Fruit fly (Drosophila melanogaster): Measurements from ENCODE around the gene KdelR.

KdelR gene

DNA sequence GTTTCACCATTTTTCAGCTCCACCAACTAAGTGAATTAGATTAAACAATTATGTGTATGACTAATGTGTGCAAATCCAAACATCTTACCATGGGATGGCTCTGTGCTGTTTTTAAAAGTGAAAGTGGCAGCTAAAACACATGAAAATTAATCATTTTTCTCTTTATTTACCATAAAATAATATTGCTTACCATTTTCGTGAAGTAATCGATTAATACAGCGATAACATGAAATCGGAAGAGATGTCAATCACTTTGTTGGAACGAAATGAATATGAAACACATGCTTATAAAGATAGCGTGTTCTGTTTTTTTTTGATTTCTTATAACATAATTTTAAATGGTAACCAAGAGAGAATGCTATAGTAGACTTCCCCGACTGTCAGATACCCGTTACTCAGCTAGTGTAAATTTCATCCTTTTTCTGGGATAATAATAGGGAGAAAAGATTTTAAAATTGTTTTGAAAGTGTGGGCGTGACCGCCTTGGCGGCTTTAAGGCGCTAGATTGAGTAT is 22.8 kb upstream of the KdelR start:
- TF ChIP-seq Ets98B (GFP tag; IDR thresholded peaks at IDR 0.05) (no peak), Pif1B (GFP tag; optimal IDR thresholded peaks at IDR 0.05) (no peak), gl (tag; optimal IDR thresholded peaks at IDR 0.05) (no peak), CG13204 (GFP tag; optimal IDR thresholded peaks at IDR 0.05) (no peak), fd96Ca (GFP tag; IDR thresholded peaks at IDR 0.05) (no peak), D1 (tag; optimal IDR thresholded peaks at IDR 0.05) (no peak), CG14655 (GFP tag; optimal IDR thresholded peaks at IDR 0.05) (no peak)

- no peak for TF ChIP-seq CG10348 (GFP tag; IDR thresholded peaks at IDR 0.05)
- no peak for TF ChIP-seq CG13204 (GFP tag; optimal IDR thresholded peaks at IDR 0.05)
- no peak for TF ChIP-seq CG17806 (tag; optimal IDR thresholded peaks at IDR 0.05)
- TF ChIP-seq CG34367 (tag; optimal IDR thresholded peaks at IDR 0.05), result no peak
- TF ChIP-seq Snoo (tag; optimal IDR thresholded peaks at IDR 0.05), result no peak
- no peak for TF ChIP-seq Pif1B (GFP tag; optimal IDR thresholded peaks at IDR 0.05)
- no peak for TF ChIP-seq fd96Ca (GFP tag; IDR thresholded peaks at IDR 0.05)
- no peak for TF ChIP-seq CG4496 (GFP tag; IDR thresholded peaks at IDR 0.05)
- TF ChIP-seq CG14655 (GFP tag; optimal IDR thresholded peaks at IDR 0.05), result no peak
- TF ChIP-seq CG9948 (tag; optimal IDR thresholded peaks at IDR 0.05), result no peak
- TF ChIP-seq Pif1A (GFP tag; optimal IDR thresholded peaks at IDR 0.05), result no peak
- TF ChIP-seq CG8159 (tag; optimal IDR thresholded peaks at IDR 0.05), result no peak
- no peak for TF ChIP-seq CG15710 (tag; optimal IDR thresholded peaks at IDR 0.05)
- TF ChIP-seq Ets98B (GFP tag; IDR thresholded peaks at IDR 0.05), result no peak
- no peak for TF ChIP-seq CG12605 (GFP tag; IDR thresholded peaks at IDR 0.05)
- TF ChIP-seq gl (tag; optimal IDR thresholded peaks at IDR 0.05), result no peak
- no peak for TF ChIP-seq CG8301 (tag; optimal IDR thresholded peaks at IDR 0.05)
Observed at dm6 chr2L:10405008-10405654, 21.6 kb upstream of the KdelR start, which contains the start of the genes CG17768, LSm-4 and Ir31a. CG17768 (minus strand) TSS chr2L:10405203. LSm-4 (minus strand) TSS chr2L:10405203. Ir31a (plus strand) TSS chr2L:10405565.

DNA sequence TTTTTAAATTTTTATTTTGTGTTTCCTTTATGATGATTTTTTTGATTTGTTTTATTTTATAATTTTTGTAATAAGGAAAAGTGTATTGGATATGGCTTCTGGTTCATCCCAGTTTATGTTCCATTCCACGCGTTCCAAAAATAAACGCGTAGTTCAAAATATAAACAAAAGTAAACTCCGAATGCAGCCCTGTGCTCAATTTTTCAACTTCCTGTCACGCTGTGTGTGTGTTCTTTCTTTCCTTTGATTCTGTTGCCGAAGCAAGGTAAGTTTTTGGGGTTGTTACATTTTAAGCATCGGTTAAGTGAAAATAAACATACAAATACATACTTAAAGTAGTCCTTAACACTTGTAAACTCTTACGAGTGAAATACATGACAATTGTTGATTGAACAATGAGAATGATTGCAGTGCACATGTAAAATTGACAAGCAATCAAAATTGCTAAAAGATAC is 18.5 kb upstream of the KdelR start, which contains the start of the genes Ip259 and RpS27A:
Gene Ip259 (plus strand): TSS at position 231 of the 455 bp plus-strand sequence.
Gene RpS27A (plus strand): TSS at position 231 of the 455 bp plus-strand sequence.
- TF ChIP-seq CG4496 (GFP tag; IDR thresholded peaks at IDR 0.05), result peak; percentile 83; the same call in 2 of the 3 replicates
- TF ChIP-seq CG32121 (GFP tag; IDR thresholded peaks at IDR 0.05), result peak; percentile 50; the same call in 1 of the 2 replicates
- peak; percentile 62 for TF ChIP-seq CG15710 (tag; optimal IDR thresholded peaks at IDR 0.05)
- TF ChIP-seq Pif1B (GFP tag; optimal IDR thresholded peaks at IDR 0.05), result no peak
- peak; percentile 85 for TF ChIP-seq Snoo (tag; optimal IDR thresholded peaks at IDR 0.05)
- TF ChIP-seq gl (tag; optimal IDR thresholded peaks at IDR 0.05), result peak; percentile 52
- no peak for TF ChIP-seq Pif1A (GFP tag; optimal IDR thresholded peaks at IDR 0.05)
- TF ChIP-seq CG8301 (tag; optimal IDR thresholded peaks at IDR 0.05), result no peak
- peak; percentile 67 for TF ChIP-seq CG34367 (tag; optimal IDR thresholded peaks at IDR 0.05)
- TF ChIP-seq CG17806 (tag; optimal IDR thresholded peaks at IDR 0.05), result peak; percentile 20

DNA sequence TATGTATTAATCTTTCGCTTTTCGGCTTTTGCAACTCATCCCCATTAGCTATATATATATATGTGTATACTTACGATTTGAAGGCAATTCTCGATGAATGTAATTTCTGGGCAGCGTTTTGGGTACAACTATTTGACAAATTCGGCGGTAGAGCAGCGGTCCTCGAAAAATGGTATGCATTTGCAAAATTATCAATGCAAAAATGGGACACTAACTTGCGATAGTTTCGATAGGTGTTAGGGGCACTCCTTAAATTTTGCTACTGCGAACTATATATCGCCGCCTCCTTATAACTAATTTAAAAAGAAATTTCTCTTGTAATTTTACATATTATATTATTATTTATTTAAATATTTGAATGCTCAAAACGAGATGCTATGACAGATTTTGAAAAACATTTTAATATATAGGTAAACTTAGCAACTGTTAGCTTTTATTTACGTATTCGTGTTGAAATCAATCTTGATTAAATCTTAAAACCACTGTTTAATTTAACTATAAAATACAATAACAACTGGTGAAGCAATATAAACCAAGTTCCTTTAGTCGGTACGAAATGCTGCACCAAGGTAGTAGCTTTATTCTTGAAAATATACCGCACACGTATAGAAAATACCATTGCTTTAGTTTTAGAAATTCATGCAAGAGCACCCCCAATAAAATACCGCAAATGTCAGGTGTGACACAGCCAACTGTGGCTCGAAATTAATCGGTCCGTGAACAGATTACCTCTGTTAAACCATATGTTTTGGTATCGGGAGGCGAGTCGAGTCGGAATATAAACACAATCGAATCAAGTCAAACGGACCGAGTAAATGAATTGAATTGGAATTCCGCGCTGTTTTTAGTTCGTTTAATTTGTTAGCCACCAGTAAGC is 13.2 kb upstream of the KdelR start, which contains the start of the genes CG5355 and Klp31E:
Gene CG5355 (minus strand): TSS at position 213 of the 877 bp plus-strand sequence.
Gene Klp31E (plus strand): TSS at position 767 of the 877 bp plus-strand sequence.
- TF ChIP-seq CG13204 (GFP tag; optimal IDR thresholded peaks at IDR 0.05), result no peak
- no peak for TF ChIP-seq CG32121 (GFP tag; IDR thresholded peaks at IDR 0.05)
- peak; percentile 73 for TF ChIP-seq CG15710 (tag; optimal IDR thresholded peaks at IDR 0.05)
- TF ChIP-seq Snoo (tag; optimal IDR thresholded peaks at IDR 0.05), result peak; percentile 58
- no peak for TF ChIP-seq EcR (GFP tag; optimal IDR thresholded peaks at IDR 0.05)
- TF ChIP-seq fd96Ca (GFP tag; IDR thresholded peaks at IDR 0.05), result no peak
- TF ChIP-seq CG12605 (GFP tag; IDR thresholded peaks at IDR 0.05), result no peak
- TF ChIP-seq CG8159 (tag; optimal IDR thresholded peaks at IDR 0.05), result peak; percentile 78
- TF ChIP-seq CG8301 (tag; optimal IDR thresholded peaks at IDR 0.05), result no peak
- no peak for TF ChIP-seq Pif1A (GFP tag; optimal IDR thresholded peaks at IDR 0.05)
- TF ChIP-seq CG34367 (tag; optimal IDR thresholded peaks at IDR 0.05), result peak; percentile 54
- TF ChIP-seq CG14655 (GFP tag; optimal IDR thresholded peaks at IDR 0.05), result no peak
- TF ChIP-seq gl (tag; optimal IDR thresholded peaks at IDR 0.05), result no peak
- TF ChIP-seq CG4496 (GFP tag; IDR thresholded peaks at IDR 0.05), result no peak
- TF ChIP-seq CG17806 (tag; optimal IDR thresholded peaks at IDR 0.05), result peak; percentile 55
- no peak for TF ChIP-seq CG10348 (GFP tag; IDR thresholded peaks at IDR 0.05)
- TF ChIP-seq Pif1B (GFP tag; optimal IDR thresholded peaks at IDR 0.05), result no peak
- no peak for TF ChIP-seq D1 (tag; optimal IDR thresholded peaks at IDR 0.05)
- peak; percentile 60 for TF ChIP-seq CG9948 (tag; optimal IDR thresholded peaks at IDR 0.05)
- no peak for TF ChIP-seq rn (GFP tag; IDR thresholded peaks at IDR 0.05)
- no peak for TF ChIP-seq Ets98B (GFP tag; IDR thresholded peaks at IDR 0.05)

DNA sequence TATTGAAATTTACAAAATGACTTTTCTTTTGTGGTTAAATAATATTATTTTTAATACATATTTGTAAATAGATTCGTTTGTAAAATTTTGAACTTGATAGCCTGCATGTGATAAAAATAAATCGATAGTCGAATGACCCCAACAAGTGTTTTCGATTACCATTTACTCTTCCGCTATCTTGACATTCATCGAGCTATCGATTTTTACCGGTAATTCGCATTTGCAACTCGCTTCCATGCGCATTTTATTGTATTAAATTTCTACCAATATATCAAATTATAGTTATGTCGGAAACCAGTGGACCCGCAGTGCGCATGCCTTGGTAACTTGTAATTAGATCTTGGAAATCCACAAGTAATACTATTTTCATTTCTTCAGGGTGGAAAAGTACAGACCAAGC is 7.7 kb upstream of the KdelR start, which contains the start of gene RfC3:
Gene RfC3 (plus strand): TSS at position 210 of the 400 bp plus-strand sequence.
- TF ChIP-seq CG32121 (GFP tag; IDR thresholded peaks at IDR 0.05) (no peak), Pif1A (GFP tag; optimal IDR thresholded peaks at IDR 0.05) (no peak), gl (tag; optimal IDR thresholded peaks at IDR 0.05) (no peak), EcR (GFP tag; optimal IDR thresholded peaks at IDR 0.05) (no peak), CG4496 (GFP tag; IDR thresholded peaks at IDR 0.05) (no peak), Pif1B (GFP tag; optimal IDR thresholded peaks at IDR 0.05) (no peak), CG17806 (tag; optimal IDR thresholded peaks at IDR 0.05) (no peak), D1 (tag; optimal IDR thresholded peaks at IDR 0.05) (no peak), CG12605 (GFP tag; IDR thresholded peaks at IDR 0.05) (no peak), CG10348 (GFP tag; IDR thresholded peaks at IDR 0.05) (no peak), rn (GFP tag; IDR thresholded peaks at IDR 0.05) (no peak), fd96Ca (GFP tag; IDR thresholded peaks at IDR 0.05) (no peak)
